Fruit fly (Drosophila melanogaster) whole organism, embryonic: ENCODE measurements around the gene snz.

Source experiments
- CG10147 ChIP-seq: fragments of 200-800 bp; sonication (Bioruptor generic); optimal IDR thresholded peaks from 2 replicates; lab custom pipeline; 2019; ENCODE audit warnings: missing biosample characterization, mild to moderate bottlenecking, missing genetic modification characterization, moderate library complexity
- CG10462 ChIP-seq: fragments of 200-800 bp; sonication (Bioruptor generic); optimal IDR thresholded peaks from 2 replicates; lab custom pipeline; 2016; ENCODE audit warnings: missing biosample characterization, missing genetic modification characterization
- CG13624 ChIP-seq: fragments of 200-800 bp; sonication (Bioruptor generic); optimal IDR thresholded peaks from 2 replicates; lab custom pipeline; 2016; ENCODE audit warnings: missing biosample characterization, missing genetic modification characterization
- CG14014 ChIP-seq: fragments of 200-800 bp; sonication (Bioruptor generic); IDR thresholded peaks from 2 replicates; pipeline ENCODE4 v1.3.6; 2022; ENCODE audit warnings: missing biosample characterization, missing genetic modification characterization
- CG14667 ChIP-seq: fragments of 200-800 bp; sonication (Bioruptor generic); IDR thresholded peaks from 2 replicates; pipeline ENCODE4 v1.3.6; 2022; ENCODE audit warnings: missing biosample characterization, missing genetic modification characterization
- CG17829 ChIP-seq: fragments of 200-800 bp; optimal IDR thresholded peaks from 2 replicates; lab custom pipeline; 2019; ENCODE audit warnings: missing biosample characterization, mild to moderate bottlenecking, missing genetic modification characterization, moderate library complexity
- CG18476 ChIP-seq: fragments of 200-800 bp; sonication (Bioruptor generic); optimal IDR thresholded peaks from 2 replicates; lab custom pipeline; 2016; ENCODE audit warnings: missing biosample characterization, mild to moderate bottlenecking, missing genetic modification characterization
- CG3163 ChIP-seq: fragments of 200-800 bp; sonication (Bioruptor generic); optimal IDR thresholded peaks from 3 replicates; lab custom pipeline; 2016; ENCODE audit warnings: missing biosample characterization, missing genetic modification characterization
- CG3281 ChIP-seq: fragments of 200-800 bp; sonication (Bioruptor generic); optimal IDR thresholded peaks from 3 replicates; lab custom pipeline; 2017; ENCODE audit warnings: missing biosample characterization, mild to moderate bottlenecking, missing genetic modification characterization
- CG34224 ChIP-seq: fragments of 200-800 bp; sonication (Bioruptor generic); IDR thresholded peaks from 3 replicates; pipeline ENCODE4 v1.3.6; 2022; ENCODE audit warnings: missing biosample characterization, missing genetic modification characterization; ENCODE audit not compliant: partially characterized antibody
- CG3726 ChIP-seq: fragments of 200-800 bp; sonication (Bioruptor generic); IDR thresholded peaks from 3 replicates; pipeline ENCODE4, ENCODE4 v1.3.6; 2022; ENCODE audit warnings: missing biosample characterization, missing genetic modification characterization
- CG42726 ChIP-seq: fragments of 200-800 bp; sonication (Bioruptor generic); IDR thresholded peaks from 2 replicates; pipeline ENCODE4 v1.3.6; 2022; ENCODE audit warnings: missing biosample characterization, missing genetic modification characterization; ENCODE audit not compliant: partially characterized antibody
- CG4617 ChIP-seq: fragments of 200-800 bp; sonication (Bioruptor generic); optimal IDR thresholded peaks from 3 replicates; lab custom pipeline; 2016; ENCODE audit warnings: missing biosample characterization, missing genetic modification characterization, borderline replicate concordance
- CG4820 ChIP-seq: fragments of 200-800 bp; sonication (Bioruptor generic); optimal IDR thresholded peaks from 3 replicates; lab custom pipeline; 2016; ENCODE audit warnings: missing biosample characterization, missing genetic modification characterization
- CG7987 ChIP-seq: fragments of 200-800 bp; sonication (Bioruptor generic); optimal IDR thresholded peaks from 2 replicates; lab custom pipeline; 2018; ENCODE audit warnings: missing biosample characterization, mild to moderate bottlenecking, missing genetic modification characterization, moderate library complexity
- CG8359 ChIP-seq: fragments of 200-800 bp; sonication (Bioruptor generic); optimal IDR thresholded peaks from 2 replicates; lab custom pipeline; 2017; ENCODE audit warnings: missing biosample characterization, mild to moderate bottlenecking, missing genetic modification characterization, borderline replicate concordance
- Camta ChIP-seq: fragments of 200-800 bp; sonication (Bioruptor generic); optimal IDR thresholded peaks from 2 replicates; lab custom pipeline; 2016; ENCODE audit warnings: missing biosample characterization, missing genetic modification characterization
- Dbx ChIP-seq: fragments of 200-800 bp; sonication (Bioruptor generic); IDR thresholded peaks from 3 replicates; pipeline ENCODE4 v1.3.6; 2022; ENCODE audit warnings: missing biosample characterization, missing genetic modification characterization
- Dll ChIP-seq: fragments of 200-800 bp; sonication (Bioruptor generic); IDR thresholded peaks from 4 replicates; pipeline ENCODE4 v1.3.6; 2022; ENCODE audit warnings: missing biosample characterization, missing genetic modification characterization; ENCODE audit not compliant: partially characterized antibody
- Elba2 ChIP-seq: fragments of 200-800 bp; sonication (Bioruptor generic); optimal IDR thresholded peaks from 3 replicates; lab custom pipeline; 2016; ENCODE audit warnings: missing biosample characterization, missing genetic modification characterization
- GATAe ChIP-seq: fragments of 200-800 bp; sonication (Bioruptor generic); conservative IDR thresholded peaks from 2 replicates; pipeline ENCODE4 v1.3.6; 2022; ENCODE audit warnings: missing biosample characterization, missing genetic modification characterization
- Hmr ChIP-seq: fragments of 200-800 bp; sonication (Bioruptor generic); optimal IDR thresholded peaks from 3 replicates; lab custom pipeline; 2017; ENCODE audit warnings: mild to moderate bottlenecking, missing biosample characterization, missing genetic modification reagents, missing genetic modification characterization
- Med ChIP-seq: fragments of 200-800 bp; sonication (Bioruptor generic); peaks from one replicate; lab custom pipeline; 2016; ENCODE audit warnings: missing biosample characterization, missing genetic modification characterization, mild to moderate bottlenecking, inconsistent platforms, moderate library complexity
- Mes4 ChIP-seq: fragments of 200-800 bp; sonication (Bioruptor generic); optimal IDR thresholded peaks from 2 replicates; lab custom pipeline; 2016; ENCODE audit warnings: missing biosample characterization, missing genetic modification characterization
- NFAT ChIP-seq: fragments of 200-800 bp; sonication (Bioruptor generic); IDR thresholded peaks from 2 replicates; pipeline ENCODE4 v1.3.6; 2022; ENCODE audit warnings: missing biosample characterization, missing genetic modification characterization
- Nf-YC ChIP-seq: fragments of 200-800 bp; optimal IDR thresholded peaks from 3 replicates; lab custom pipeline; 2019; ENCODE audit warnings: missing biosample characterization, mild to moderate bottlenecking, missing genetic modification characterization, moderate library complexity
- Optix ChIP-seq: fragments of 200-800 bp; sonication (Bioruptor generic); IDR thresholded peaks from 3 replicates; pipeline ENCODE4 v1.3.6; 2022; ENCODE audit warnings: missing biosample characterization, missing genetic modification characterization
- Spps ChIP-seq: fragments of 200-800 bp; sonication (Bioruptor generic); optimal IDR thresholded peaks from 2 replicates; lab custom pipeline; 2018; ENCODE audit warnings: missing biosample characterization, mild to moderate bottlenecking, missing genetic modification characterization
- ase ChIP-seq: fragments of 200-800 bp; sonication (Bioruptor generic); IDR thresholded peaks from 3 replicates; pipeline ENCODE4 v1.3.6; 2022; ENCODE audit warnings: missing biosample characterization, missing genetic modification characterization
- cg ChIP-seq: fragments of 200-800 bp; sonication (Bioruptor generic); optimal IDR thresholded peaks from 3 replicates; lab custom pipeline; 2019; ENCODE audit warnings: missing biosample characterization, mild to moderate bottlenecking, missing genetic modification characterization, moderate library complexity
- chm ChIP-seq: fragments of 200-800 bp; sonication (Bioruptor generic); IDR thresholded peaks from 2 replicates; pipeline ENCODE4 v1.3.6; 2022; ENCODE audit warnings: missing biosample characterization, missing genetic modification characterization
- en ChIP-seq: fragments of 200-800 bp; sonication (Bioruptor generic); optimal IDR thresholded peaks from 2 replicates; lab custom pipeline; 2016; ENCODE audit warnings: missing biosample characterization, missing genetic modification characterization
- gcm2 ChIP-seq: fragments of 200-800 bp; sonication (Bioruptor generic); optimal IDR thresholded peaks from 2 replicates; lab custom pipeline; 2016; ENCODE audit warnings: missing biosample characterization, missing genetic modification characterization
- hb ChIP-seq: fragments of 200-800 bp; sonication (Bioruptor generic); IDR thresholded peaks from 3 replicates; pipeline ENCODE4 v1.3.6; 2022; ENCODE audit warnings: missing biosample characterization, missing genetic modification characterization; ENCODE audit not compliant: partially characterized antibody
- hbn ChIP-seq: fragments of 200-800 bp; sonication (Bioruptor generic); IDR thresholded peaks from 2 replicates; pipeline ENCODE4 v1.3.6; 2022; ENCODE audit warnings: missing biosample characterization, missing genetic modification characterization; ENCODE audit not compliant: partially characterized antibody
- her ChIP-seq: fragments of 200-800 bp; sonication (Bioruptor generic); optimal IDR thresholded peaks from 2 replicates; lab custom pipeline; 2016; ENCODE audit warnings: missing biosample characterization, missing genetic modification characterization
- knrl ChIP-seq: fragments of 200-800 bp; sonication (Bioruptor generic); IDR thresholded peaks from 3 replicates; pipeline ENCODE4 v1.3.6; 2022; ENCODE audit warnings: missing biosample characterization, missing genetic modification characterization; ENCODE audit not compliant: partially characterized antibody
- mld ChIP-seq: fragments of 200-800 bp; sonication (Bioruptor generic); IDR thresholded peaks from 3 replicates; pipeline ENCODE4 v1.3.6; 2022; ENCODE audit warnings: missing biosample characterization, missing genetic modification characterization; ENCODE audit not compliant: partially characterized antibody
- nmo ChIP-seq: fragments of 200-800 bp; sonication (Bioruptor generic); optimal IDR thresholded peaks from 2 replicates; lab custom pipeline; 2018; ENCODE audit warnings: missing biosample characterization, mild to moderate bottlenecking, missing genetic modification characterization, moderate library complexity
- pfk ChIP-seq: fragments of 200-800 bp; sonication (Bioruptor generic); optimal IDR thresholded peaks from 2 replicates; lab custom pipeline; 2018; ENCODE audit warnings: missing biosample characterization, mild to moderate bottlenecking, missing genetic modification characterization, moderate library complexity
- psq ChIP-seq: fragments of 200-800 bp; sonication (Bioruptor generic); optimal IDR thresholded peaks from 2 replicates; lab custom pipeline; 2017; ENCODE audit warnings: missing biosample characterization, missing genetic modification characterization
- rib ChIP-seq: fragments of 200-800 bp; sonication (Bioruptor generic); IDR thresholded peaks from 2 replicates; pipeline ENCODE4 v1.3.6; 2022; ENCODE audit warnings: missing biosample characterization, missing genetic modification characterization
- run ChIP-seq: fragments of 200-800 bp; sonication (Bioruptor generic); optimal IDR thresholded peaks from 3 replicates; lab custom pipeline; 2018; ENCODE audit warnings: missing biosample characterization, mild to moderate bottlenecking, missing genetic modification characterization
- sd ChIP-seq: fragments of 200-800 bp; sonication (Bioruptor generic); optimal IDR thresholded peaks from 3 replicates; lab custom pipeline; 2018; ENCODE audit warnings: missing biosample characterization, mild to moderate bottlenecking, missing genetic modification characterization, moderate library complexity
- stwl ChIP-seq: fragments of 200-800 bp; sonication (Bioruptor generic); optimal IDR thresholded peaks from 3 replicates; lab custom pipeline; 2018; ENCODE audit warnings: missing biosample characterization, mild to moderate bottlenecking, missing genetic modification characterization, moderate library complexity
- tap ChIP-seq: fragments of 200-800 bp; optimal IDR thresholded peaks from 3 replicates; lab custom pipeline; 2019; ENCODE audit warnings: missing biosample characterization, mild to moderate bottlenecking, missing genetic modification characterization, moderate library complexity
- trem ChIP-seq: fragments of 200-800 bp; optimal IDR thresholded peaks from 3 replicates; lab custom pipeline; 2019; ENCODE audit warnings: missing biosample characterization, mild to moderate bottlenecking, missing genetic modification characterization, moderate library complexity
- unc-4 ChIP-seq: fragments of 200-800 bp; sonication (Bioruptor generic); IDR thresholded peaks from 2 replicates; pipeline ENCODE4 v1.3.6; 2022; ENCODE audit warnings: missing biosample characterization, missing genetic modification characterization; ENCODE audit not compliant: partially characterized antibody
- wek ChIP-seq: fragments of 200-800 bp; sonication (Bioruptor generic); optimal IDR thresholded peaks from 3 replicates; lab custom pipeline; 2018; ENCODE audit warnings: missing biosample characterization, mild to moderate bottlenecking, missing genetic modification characterization, moderate library complexity

The snz gene

dm6 chrX:7911983-7912630 lies at the start of gene snz (continued):
- TF ChIP-seq knrl: peak; percentile 57; the same call in 2 of the 3 replicates
- no peak for TF ChIP-seq Spps (tag; lab: Kevin White, UChicago)
- TF ChIP-seq sd (tag; lab: Kevin White, UChicago): no peak
- TF ChIP-seq CG4617 (GFP tag; lab: Kevin White, UChicago): no peak
- no peak for TF ChIP-seq Mes4 (GFP tag; lab: Kevin White, UChicago)
- peak; percentile 8 for TF ChIP-seq cg (GFP tag; lab: Kevin White, UChicago)
- TF ChIP-seq CG7987 (GFP tag; lab: Kevin White, UChicago): peak; percentile 23
- peak; percentile 50 for TF ChIP-seq Nf-YC (tag; lab: Kevin White, UChicago)
- TF ChIP-seq wek (GFP tag; lab: Kevin White, UChicago): no peak
- no peak for TF ChIP-seq gcm2 (GFP tag; lab: Kevin White, UChicago)
- no peak for TF ChIP-seq CG18476 (GFP tag; lab: Kevin White, UChicago)
- peak; percentile 47 for TF ChIP-seq CG13624
- TF ChIP-seq hbn (GFP tag; lab: Robert Waterston, UW): peak; percentile 75
- TF ChIP-seq CG3163 (GFP tag; lab: Kevin White, UChicago): no peak
- TF ChIP-seq CG14014 (GFP tag; lab: Robert Waterston, UW): no peak
- TF ChIP-seq ase (GFP tag; lab: Robert Waterston, UW): no peak
- peak; percentile 75 for TF ChIP-seq mld (GFP tag; lab: Robert Waterston, UW)
- TF ChIP-seq NFAT: no peak
- no peak for TF ChIP-seq CG10147
- no peak for TF ChIP-seq Camta
- TF ChIP-seq CG8359 (GFP tag; lab: Kevin White, UChicago): no peak
- no peak for TF ChIP-seq Hmr (GFP tag; lab: Kevin White, UChicago)
- no peak for TF ChIP-seq CG17829
- no peak for TF ChIP-seq run
- TF ChIP-seq nmo (GFP tag; lab: Kevin White, UChicago): peak; percentile 1
- TF ChIP-seq unc-4 (GFP tag; lab: Robert Waterston, UW): peak; percentile 74
- TF ChIP-seq CG14667 (GFP tag; lab: Robert Waterston, UW): no peak
- no peak for TF ChIP-seq Optix
- TF ChIP-seq chm (GFP tag; lab: Robert Waterston, UW): no peak
- no peak for TF ChIP-seq en (GFP tag; lab: Kevin White, UChicago)
- no peak for TF ChIP-seq CG3726 (GFP tag; lab: Robert Waterston, UW)
- TF ChIP-seq CG4820: no peak
- no peak for TF ChIP-seq tap (tag; lab: Kevin White, UChicago)
- TF ChIP-seq rib: no peak
- TF ChIP-seq stwl (tag; lab: Kevin White, UChicago): peak; percentile 49
- no peak for TF ChIP-seq CG3281 (GFP tag; lab: Kevin White, UChicago)
- peak; percentile 1 for TF ChIP-seq trem (tag; lab: Kevin White, UChicago)
- TF ChIP-seq psq (GFP tag; lab: Kevin White, UChicago): no peak
- peak; percentile 77 for TF ChIP-seq Dll
- peak; percentile 67 for TF ChIP-seq pfk (GFP tag; lab: Kevin White, UChicago)
- peak; percentile 53 for TF ChIP-seq Elba2 (GFP tag; lab: Kevin White, UChicago)
- TF ChIP-seq her (GFP tag; lab: Kevin White, UChicago): no peak
- peak; percentile 42; the same call in 1 of the 2 replicates for TF ChIP-seq CG42726
- peak; percentile 71 for TF ChIP-seq Med
- TF ChIP-seq Dbx (GFP tag; lab: Robert Waterston, UW): 0 out of 3 replicates have a peak, but pooled peaks have one; percentile 5
- peak; percentile 54; the same call in 1 of the 2 replicates for TF ChIP-seq GATAe
- no peak for TF ChIP-seq CG10462 (GFP tag; lab: Kevin White, UChicago)
- TF ChIP-seq hb (GFP tag; lab: Robert Waterston, UW): peak; percentile 75
- TF ChIP-seq CG34224: peak; percentile 76
